Worm (Caenorhabditis elegans) whole organism, late embryonic: ENCODE measurements around the gene F01G10.4.

ENCODE experiments used
- C08G9.2 ChIP-seq: sonication (generic microtip); optimal IDR thresholded peaks from 2 replicates; lab custom pipeline; 2016; ENCODE audit warnings: mild to moderate bottlenecking, missing genetic modification characterization, moderate library complexity, missing compliant biosample characterization
- C38D4.7 ChIP-seq: fragments of 200-800 bp; sonication (Bioruptor generic); optimal IDR thresholded peaks from 2 replicates; lab custom pipeline; 2018; ENCODE audit warnings: mild to moderate bottlenecking, missing genetic modification characterization, moderate library complexity, missing compliant biosample characterization
- F13H6.1 ChIP-seq: sonication (generic microtip); optimal IDR thresholded peaks from 2 replicates; lab custom pipeline; 2016; ENCODE audit warnings: missing genetic modification characterization, missing compliant biosample characterization
- K02D7.2 ChIP-seq: sonication (generic microtip); optimal IDR thresholded peaks from 2 replicates; lab custom pipeline; 2017; ENCODE audit warnings: mild to moderate bottlenecking, missing genetic modification characterization, missing compliant biosample characterization
- T23F11.4 ChIP-seq: fragments of 200-800 bp; sonication (Bioruptor generic); optimal IDR thresholded peaks from 2 replicates; lab custom pipeline; 2018; ENCODE audit warnings: mild to moderate bottlenecking, missing genetic modification characterization, missing compliant biosample characterization
- Y22D7AL.16 ChIP-seq: sonication (generic microtip); optimal IDR thresholded peaks from 2 replicates; lab custom pipeline; 2016; ENCODE audit warnings: missing genetic modification characterization, missing compliant biosample characterization
- ama-1 ChIP-seq: fragments of 150-350 bp; optimal IDR thresholded peaks from 2 replicates; lab custom pipeline; 2014
- ceh-14 ChIP-seq: sonication (generic microtip); optimal IDR thresholded peaks from 2 replicates; lab custom pipeline; 2016; ENCODE audit warnings: missing genotype, missing genetic modification characterization, missing compliant biosample characterization
- ceh-18 ChIP-seq: sonication (generic microtip); optimal IDR thresholded peaks from 2 replicates; lab custom pipeline; 2016; ENCODE audit warnings: missing genetic modification characterization, missing compliant biosample characterization
- ceh-19 ChIP-seq: fragments of 200-800 bp; sonication (Bioruptor generic); optimal IDR thresholded peaks from 2 replicates; lab custom pipeline; 2018; ENCODE audit warnings: mild to moderate bottlenecking, missing genetic modification characterization, missing compliant biosample characterization
- ceh-24 ChIP-seq: sonication (generic microtip); optimal IDR thresholded peaks from 2 replicates; lab custom pipeline; 2016; ENCODE audit warnings: mild to moderate bottlenecking, missing genetic modification characterization, missing compliant biosample characterization
- ceh-34 ChIP-seq: sonication (generic microtip); optimal IDR thresholded peaks from 2 replicates; lab custom pipeline; 2016; ENCODE audit warnings: mild to moderate bottlenecking, missing genetic modification characterization, missing compliant biosample characterization
- che-1 ChIP-seq: sonication (generic microtip); optimal IDR thresholded peaks from 2 replicates; lab custom pipeline; 2016; ENCODE audit warnings: mild to moderate bottlenecking, missing genetic modification characterization, missing compliant biosample characterization
- elt-2 ChIP-seq: sonication (generic microtip); optimal IDR thresholded peaks from 2 replicates; lab custom pipeline; 2016; ENCODE audit warnings: missing genetic modification reagents, missing genetic modification characterization, missing compliant biosample characterization
- ets-4 ChIP-seq: sonication (generic microtip); optimal IDR thresholded peaks from 2 replicates; lab custom pipeline; 2016; ENCODE audit warnings: missing genetic modification characterization, missing compliant biosample characterization
- fkh-6 ChIP-seq: sonication (generic microtip); optimal IDR thresholded peaks from 2 replicates; lab custom pipeline; 2016; ENCODE audit warnings: missing genetic modification characterization, missing compliant biosample characterization
- gmeb-2 ChIP-seq: sonication (generic microtip); optimal IDR thresholded peaks from 2 replicates; lab custom pipeline; 2016; ENCODE audit warnings: missing genetic modification characterization, inconsistent platforms, missing compliant biosample characterization
- hlh-13 ChIP-seq: fragments of 200-800 bp; sonication (Bioruptor generic); optimal IDR thresholded peaks from 2 replicates; lab custom pipeline; 2018; ENCODE audit warnings: mild to moderate bottlenecking, missing genetic modification characterization, missing compliant biosample characterization
- hlh-30 ChIP-seq: sonication (generic microtip); optimal IDR thresholded peaks from 2 replicates; lab custom pipeline; 2017; ENCODE audit warnings: antibody characterized with exemption, missing genetic modification characterization, missing compliant biosample characterization; ENCODE audit not compliant: insufficient read depth
- hlh-6 ChIP-seq: sonication (generic microtip); optimal IDR thresholded peaks from 2 replicates; lab custom pipeline; 2016; ENCODE audit warnings: missing genotype, missing genetic modification characterization, missing compliant biosample characterization
- hlh-8 ChIP-seq: sonication (generic microtip); optimal IDR thresholded peaks from 2 replicates; lab custom pipeline; 2016; ENCODE audit warnings: missing genotype, missing genetic modification characterization, missing compliant biosample characterization
- lin-11 ChIP-seq: fragments of 200-800 bp; sonication (Bioruptor generic); optimal IDR thresholded peaks from 2 replicates; lab custom pipeline; 2018; ENCODE audit warnings: mild to moderate bottlenecking, missing genetic modification characterization, missing compliant biosample characterization
- madf-2 ChIP-seq: sonication (generic microtip); optimal IDR thresholded peaks from 2 replicates; lab custom pipeline; 2017; ENCODE audit warnings: missing genetic modification characterization, missing compliant biosample characterization
- mec-3 ChIP-seq: sonication (generic microtip); optimal IDR thresholded peaks from 2 replicates; lab custom pipeline; 2016; ENCODE audit warnings: borderline replicate concordance, missing genetic modification characterization, missing compliant biosample characterization
- nfya-1 ChIP-seq: sonication (generic microtip); optimal IDR thresholded peaks from 2 replicates; lab custom pipeline; 2017; ENCODE audit warnings: missing genetic modification characterization, mild to moderate bottlenecking, missing compliant biosample characterization, antibody characterized with exemption, moderate library complexity
- nhr-11 ChIP-seq: fragments of 150-350 bp; optimal IDR thresholded peaks from 2 replicates; lab custom pipeline; 2014; ENCODE audit warnings: missing biosample characterization, missing genetic modification characterization
- pat-9 ChIP-seq: fragments of 200-800 bp; sonication (Bioruptor generic); optimal IDR thresholded peaks from 2 replicates; lab custom pipeline; 2018; ENCODE audit warnings: mild to moderate bottlenecking, missing genetic modification characterization, moderate library complexity, missing compliant biosample characterization
- pax-1 ChIP-seq: fragments of 150-350 bp; optimal IDR thresholded peaks from 2 replicates; lab custom pipeline; 2014; ENCODE audit warnings: missing biosample characterization, missing genetic modification characterization
- pha-2 ChIP-seq: sonication (generic microtip); optimal IDR thresholded peaks from 2 replicates; lab custom pipeline; 2017; ENCODE audit warnings: mild to moderate bottlenecking, missing genetic modification characterization, missing compliant biosample characterization
- pqm-1 ChIP-seq: sonication (generic microtip); optimal IDR thresholded peaks from 2 replicates; lab custom pipeline; 2016; ENCODE audit warnings: missing genetic modification characterization, missing compliant biosample characterization
- pros-1 ChIP-seq: fragments of 150-350 bp; optimal IDR thresholded peaks from 2 replicates; lab custom pipeline; 2014; ENCODE audit warnings: missing biosample characterization, missing genetic modification reagents, missing genetic modification characterization
- ref-2 ChIP-seq: sonication (generic microtip); optimal IDR thresholded peaks from 2 replicates; lab custom pipeline; 2016; ENCODE audit warnings: missing genetic modification characterization, missing compliant biosample characterization
- tbx-2 ChIP-seq: sonication (generic microtip); optimal IDR thresholded peaks from 2 replicates; lab custom pipeline; 2016; ENCODE audit warnings: missing genetic modification characterization, missing compliant biosample characterization
- tbx-7 ChIP-seq: sonication (generic microtip); optimal IDR thresholded peaks from 2 replicates; lab custom pipeline; 2016; ENCODE audit warnings: missing genotype, missing genetic modification characterization, missing compliant biosample characterization
- unc-42 ChIP-seq: sonication (generic microtip); optimal IDR thresholded peaks from 2 replicates; lab custom pipeline; 2016; ENCODE audit warnings: missing genotype, missing genetic modification characterization, missing compliant biosample characterization

F01G10.4 gene

DNA sequence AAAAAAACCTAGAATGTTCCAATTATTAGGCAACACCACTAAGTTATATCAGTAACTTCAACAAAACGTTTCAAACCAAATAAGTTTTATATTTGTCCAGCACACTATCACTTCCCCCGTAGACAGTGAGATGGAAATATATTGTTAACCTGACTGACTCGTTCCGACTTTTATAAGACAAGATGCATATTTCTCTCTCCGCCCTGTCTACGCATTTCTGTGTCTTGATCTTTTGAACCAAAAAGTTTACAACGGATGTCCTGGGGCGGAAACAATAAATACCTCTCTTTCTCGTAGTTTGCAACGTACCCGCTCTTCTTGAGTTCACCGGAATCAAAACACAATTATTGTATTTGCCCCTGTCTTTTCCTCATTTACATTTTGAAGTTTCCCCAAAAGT is 18.9 kb upstream of the F01G10.4 start:
- TF ChIP-seq tbx-2 (no peak), tbx-7 (tag; lab: Kevin White, UChicago) (no peak), C38D4.7 (GFP tag; lab: Kevin White, UChicago) (no peak), hlh-13 (no peak), ceh-18 (no peak), ceh-14 (tag; lab: Kevin White, UChicago) (no peak), F13H6.1 (tag; lab: Kevin White, UChicago) (no peak), elt-2 (tag; lab: Kevin White, UChicago) (no peak), ama-1 (no peak), pqm-1 (no peak), nfya-1 (tag; lab: Kevin White, UChicago) (no peak), pat-9 (no peak), madf-2 (tag; lab: Kevin White, UChicago) (no peak), ceh-19 (GFP tag; lab: Kevin White, UChicago) (no peak), pros-1 (tag; lab: Kevin White, UChicago) (no peak), C08G9.2 (no peak), T23F11.4 (GFP tag; lab: Kevin White, UChicago) (no peak), lin-11 (tag; lab: Kevin White, UChicago) (no peak), ets-4 (tag; lab: Kevin White, UChicago) (no peak)

DNA sequence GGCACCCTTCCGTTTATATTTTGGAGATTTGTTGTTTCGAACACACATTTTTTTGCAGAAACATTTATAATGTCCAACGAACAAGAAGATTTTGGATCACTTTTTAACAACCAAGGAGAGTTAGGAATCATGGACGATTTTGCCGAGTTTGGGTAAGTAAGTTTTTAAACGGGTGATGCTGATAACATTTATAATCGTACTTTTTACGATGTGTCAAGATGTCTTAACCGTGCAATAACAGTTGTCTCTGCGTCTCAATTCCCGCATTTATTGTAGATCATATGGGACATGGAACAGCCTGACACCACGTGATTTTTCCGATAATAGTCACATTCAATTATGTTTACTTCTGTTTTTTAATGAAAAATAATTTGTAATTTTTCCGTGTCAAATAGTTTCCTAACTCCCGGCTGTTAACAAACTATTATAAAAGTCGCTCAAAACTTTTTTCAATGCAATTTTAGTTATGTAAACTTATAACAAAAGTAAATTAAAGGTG is 18.3 kb upstream of the F01G10.4 start, which contains the start of gene daf-14:
TSS of gene daf-14 (plus strand) at position 51 of the 499 bp plus-strand sequence.
- TF ChIP-seq nhr-11 (tag; lab: Kevin White, UChicago) (no peak), hlh-30 (tag; lab: Kevin White, UChicago) (peak; percentile 23)

DNA sequence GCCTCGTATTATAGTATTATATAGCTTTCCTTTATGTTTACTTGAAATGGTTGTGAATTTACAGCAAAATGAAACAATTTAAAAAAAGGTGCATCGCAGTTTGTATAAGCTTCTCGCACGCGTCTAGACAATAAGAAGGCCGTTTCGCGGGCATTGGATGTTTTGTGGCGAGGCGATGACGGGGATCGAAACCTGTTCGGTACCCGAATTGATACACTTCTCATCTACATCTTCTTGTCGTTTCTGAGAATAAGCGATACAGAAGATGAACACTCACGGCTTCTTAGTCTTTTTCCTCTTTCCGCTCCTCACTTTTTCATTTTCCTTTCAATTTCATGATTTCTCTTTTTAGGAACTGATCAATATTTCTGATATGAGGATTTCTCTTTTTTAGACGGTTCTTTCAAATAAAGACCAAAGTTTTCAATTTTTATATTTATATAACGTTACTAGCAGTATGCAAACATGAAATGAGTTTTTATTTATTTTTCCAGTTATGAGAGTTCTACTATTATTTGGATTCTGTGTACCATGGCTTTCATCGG is 13.4 kb upstream of the F01G10.4 start, which contains the start of gene F01G10.10:
TSS of gene F01G10.10 (plus strand) at position 495 of the 545 bp plus-strand sequence.
- TF ChIP-seq ceh-34 (tag; lab: Kevin White, UChicago) (no peak), ceh-24 (tag; lab: Kevin White, UChicago) (no peak)

DNA sequence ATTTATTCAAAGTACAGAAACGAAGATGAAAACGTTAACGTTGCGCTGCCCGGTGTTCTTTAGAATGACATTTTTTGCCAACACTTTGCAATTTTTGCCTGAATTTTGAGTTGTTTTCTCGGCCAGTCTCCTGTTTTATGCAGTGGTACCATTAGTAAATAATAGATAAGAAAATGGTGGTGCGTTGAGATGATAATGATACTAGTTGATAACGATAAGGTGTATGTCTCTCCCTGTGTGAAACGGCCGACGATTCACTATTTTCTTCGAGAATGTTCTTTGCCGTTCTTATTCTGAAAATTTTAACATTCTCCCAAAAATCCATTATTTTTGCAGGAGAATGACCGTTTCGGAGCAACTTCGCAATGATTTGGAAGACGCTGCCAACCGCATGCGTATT is 10.9 kb upstream of the F01G10.4 start, which contains the start of gene tkt-1:
TSS of gene tkt-1 (plus strand) at position 337 of the 400 bp plus-strand sequence.
- TF ChIP-seq C38D4.7 (GFP tag; lab: Kevin White, UChicago) (no peak), elt-2 (tag; lab: Kevin White, UChicago) (peak; percentile 91)

DNA sequence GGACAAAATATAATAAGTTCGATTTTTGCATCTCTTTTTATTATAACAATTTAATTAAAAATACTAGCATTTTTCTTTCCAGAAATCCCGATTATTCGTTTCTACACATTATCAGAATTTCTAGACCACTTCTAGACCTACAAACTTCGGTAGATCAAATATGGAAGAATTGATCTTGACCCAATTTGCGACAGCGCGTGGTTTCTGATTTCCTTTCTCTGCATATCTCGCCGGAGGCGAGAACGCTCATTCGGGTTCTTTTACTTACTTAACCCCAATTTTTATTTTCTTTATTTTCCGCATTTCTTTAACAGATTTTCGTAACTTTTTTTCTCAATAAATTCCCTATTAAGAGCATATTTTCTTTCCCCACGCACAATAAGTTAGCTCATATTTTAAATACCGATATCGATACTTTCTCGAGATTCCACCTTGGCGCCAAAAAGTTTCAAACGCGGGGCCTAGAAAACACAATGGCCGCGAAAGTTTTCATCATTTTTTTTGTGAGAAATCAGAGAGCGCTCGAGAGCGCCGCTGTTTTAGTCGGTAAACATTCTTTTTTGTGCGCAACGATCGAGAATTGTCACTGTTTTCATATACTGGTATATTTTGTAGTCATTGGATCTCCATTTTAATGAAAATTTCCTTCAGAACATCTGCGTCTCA is 10.2 kb upstream of the F01G10.4 start:
- TF ChIP-seq K02D7.2 (tag; lab: Kevin White, UChicago) (no peak), hlh-8 (tag; lab: Kevin White, UChicago) (no peak), ref-2 (no peak), nfya-1 (tag; lab: Kevin White, UChicago) (no peak), tbx-7 (tag; lab: Kevin White, UChicago) (no peak), ceh-34 (tag; lab: Kevin White, UChicago) (no peak), hlh-13 (no peak), unc-42 (tag; lab: Kevin White, UChicago) (no peak), pax-1 (no peak), che-1 (tag; lab: Kevin White, UChicago) (no peak), gmeb-2 (no peak), mec-3 (no peak), Y22D7AL.16 (tag; lab: Kevin White, UChicago) (no peak), pat-9 (no peak), hlh-6 (tag; lab: Kevin White, UChicago) (no peak), pha-2 (no peak), pros-1 (tag; lab: Kevin White, UChicago) (no peak), fkh-6 (no peak)
